Fruit fly (Drosophila melanogaster) whole organism, embryonic: ENCODE measurements around the gene Qsox2.

Source experiments
- Adf1 ChIP-seq: fragments of 200-800 bp; sonication (Bioruptor generic); IDR thresholded peaks from 2 replicates; pipeline ENCODE4 v1.3.6; 2022; ENCODE audit warnings: missing biosample characterization, missing genetic modification characterization
- Antp ChIP-seq: fragments of 200-800 bp; sonication (Bioruptor generic); optimal IDR thresholded peaks from 3 replicates; lab custom pipeline; 2016; ENCODE audit warnings: missing biosample characterization, missing genetic modification characterization
- Bdp1 ChIP-seq: fragments of 200-800 bp; sonication (Bioruptor generic); optimal IDR thresholded peaks from 3 replicates; lab custom pipeline; 2016; ENCODE audit warnings: missing biosample characterization, missing genetic modification characterization
- Bgb ChIP-seq: fragments of 200-800 bp; sonication (Bioruptor generic); IDR thresholded peaks from 2 replicates; pipeline ENCODE4 v1.3.6; 2022; ENCODE audit warnings: missing biosample characterization, missing genetic modification characterization; ENCODE audit not compliant: partially characterized antibody
- CG10431 ChIP-seq: fragments of 200-800 bp; sonication (Bioruptor generic); optimal IDR thresholded peaks from 3 replicates; lab custom pipeline; 2018; ENCODE audit warnings: missing biosample characterization, mild to moderate bottlenecking, missing genetic modification characterization
- CG10462 ChIP-seq: fragments of 200-800 bp; sonication (Bioruptor generic); optimal IDR thresholded peaks from 2 replicates; lab custom pipeline; 2016; ENCODE audit warnings: missing biosample characterization, missing genetic modification characterization
- CG12071 ChIP-seq: fragments of 200-800 bp; sonication (Bioruptor generic); optimal IDR thresholded peaks from 3 replicates; lab custom pipeline; 2018; ENCODE audit warnings: missing biosample characterization, mild to moderate bottlenecking, missing genetic modification characterization
- CG12236 ChIP-seq: fragments of 200-800 bp; sonication (Bioruptor generic); optimal IDR thresholded peaks from 2 replicates; lab custom pipeline; 2016; ENCODE audit warnings: missing biosample characterization, missing genetic modification characterization
- CG12299 ChIP-seq: fragments of 200-800 bp; sonication (Bioruptor generic); optimal IDR thresholded peaks from 2 replicates; lab custom pipeline; 2018; ENCODE audit warnings: missing biosample characterization, mild to moderate bottlenecking, missing genetic modification characterization
- CG1233 ChIP-seq: fragments of 200-800 bp; sonication (Bioruptor generic); optimal IDR thresholded peaks from 4 replicates; lab custom pipeline; 2018; ENCODE audit warnings: missing biosample characterization, mild to moderate bottlenecking, missing genetic modification characterization
- CG13424 ChIP-seq: fragments of 200-800 bp; sonication (Bioruptor generic); optimal IDR thresholded peaks from 2 replicates; lab custom pipeline; 2019; ENCODE audit warnings: missing biosample characterization, mild to moderate bottlenecking, missing genetic modification characterization, moderate library complexity
- CG14667 ChIP-seq: fragments of 200-800 bp; sonication (Bioruptor generic); IDR thresholded peaks from 2 replicates; pipeline ENCODE4 v1.3.6; 2022; ENCODE audit warnings: missing biosample characterization, missing genetic modification characterization
- CG15011 ChIP-seq: fragments of 200-800 bp; sonication (Bioruptor generic); optimal IDR thresholded peaks from 3 replicates; lab custom pipeline; 2018; ENCODE audit warnings: missing biosample characterization, mild to moderate bottlenecking, missing genetic modification characterization
- CG15073 ChIP-seq: fragments of 200-800 bp; sonication (Bioruptor generic); optimal IDR thresholded peaks from 2 replicates; lab custom pipeline; 2016; ENCODE audit warnings: missing biosample characterization, missing genetic modification characterization
- CG15269 ChIP-seq: fragments of 200-800 bp; sonication (Bioruptor generic); optimal IDR thresholded peaks from 2 replicates; lab custom pipeline; 2018; ENCODE audit warnings: missing biosample characterization, mild to moderate bottlenecking, missing genetic modification characterization, moderate library complexity
- CG16813 ChIP-seq: fragments of 200-800 bp; sonication (Bioruptor generic); IDR thresholded peaks from 3 replicates; pipeline ENCODE4 v1.3.6; 2022; ENCODE audit warnings: missing biosample characterization, missing genetic modification characterization; ENCODE audit not compliant: partially characterized antibody
- CG18599 ChIP-seq: fragments of 200-800 bp; sonication (Bioruptor generic); optimal IDR thresholded peaks from 3 replicates; lab custom pipeline; 2017; ENCODE audit warnings: missing biosample characterization, missing genetic modification characterization, mild to moderate bottlenecking, moderate library complexity, missing genetic modification reagents
- CG30431 ChIP-seq: fragments of 200-800 bp; sonication (Bioruptor generic); optimal IDR thresholded peaks from 2 replicates; lab custom pipeline; 2017; ENCODE audit warnings: missing biosample characterization, missing genetic modification characterization
- CG34224 ChIP-seq: fragments of 200-800 bp; sonication (Bioruptor generic); IDR thresholded peaks from 3 replicates; pipeline ENCODE4 v1.3.6; 2022; ENCODE audit warnings: missing biosample characterization, missing genetic modification characterization; ENCODE audit not compliant: partially characterized antibody
- CG4360 ChIP-seq: fragments of 200-800 bp; sonication (Bioruptor generic); IDR thresholded peaks from 2 replicates; pipeline ENCODE4 v1.3.6; 2022; ENCODE audit warnings: missing biosample characterization, missing genetic modification characterization
- CG5245 ChIP-seq: fragments of 200-800 bp; sonication (Bioruptor generic); optimal IDR thresholded peaks from 3 replicates; lab custom pipeline; 2016; ENCODE audit warnings: missing biosample characterization, missing genetic modification characterization
- CG6854 ChIP-seq: fragments of 200-800 bp; sonication (Bioruptor generic); optimal IDR thresholded peaks from 3 replicates; lab custom pipeline; 2017; ENCODE audit warnings: missing biosample characterization, mild to moderate bottlenecking, missing genetic modification characterization
- CG7357 ChIP-seq: fragments of 200-800 bp; sonication (Bioruptor generic); IDR thresholded peaks from 3 replicates; pipeline ENCODE4 v1.3.6; 2022; ENCODE audit warnings: missing biosample characterization, missing genetic modification characterization
- CG7963 ChIP-seq: fragments of 200-800 bp; sonication (Bioruptor generic); IDR thresholded peaks from 3 replicates; pipeline ENCODE4 v1.3.6; 2022; ENCODE audit warnings: missing biosample characterization, missing genetic modification characterization; ENCODE audit not compliant: partially characterized antibody
- CG8089 ChIP-seq: fragments of 200-800 bp; sonication (Bioruptor generic); optimal IDR thresholded peaks from 3 replicates; lab custom pipeline; 2016; ENCODE audit warnings: missing biosample characterization, missing genetic modification characterization
- Dek ChIP-seq: fragments of 200-800 bp; sonication (Bioruptor generic); optimal IDR thresholded peaks from 3 replicates; lab custom pipeline; 2019; ENCODE audit warnings: missing biosample characterization, mild to moderate bottlenecking, missing genetic modification characterization, moderate library complexity
- Dref ChIP-seq: fragments of 200-800 bp; sonication (Bioruptor generic); IDR thresholded peaks from 2 replicates; pipeline ENCODE4 v1.3.6; 2022; ENCODE audit warnings: missing biosample characterization, missing genetic modification characterization
- Mes4 ChIP-seq: fragments of 200-800 bp; sonication (Bioruptor generic); optimal IDR thresholded peaks from 2 replicates; lab custom pipeline; 2016; ENCODE audit warnings: missing biosample characterization, missing genetic modification characterization
- Opbp ChIP-seq: fragments of 200-800 bp; sonication (Bioruptor generic); IDR thresholded peaks from 3 replicates; pipeline ENCODE4 v1.3.6; 2022; ENCODE audit warnings: missing biosample characterization, missing genetic modification characterization; ENCODE audit not compliant: partially characterized antibody
- Spps ChIP-seq: fragments of 200-800 bp; sonication (Bioruptor generic); optimal IDR thresholded peaks from 2 replicates; lab custom pipeline; 2018; ENCODE audit warnings: missing biosample characterization, mild to moderate bottlenecking, missing genetic modification characterization
- Stat92E ChIP-seq, 3 experiments: fragments of >200 bp in 2 of 3; fragments of 200-800 bp in 1 of 3; sonication (Bioruptor generic) in 1 of 3; optimal IDR thresholded peaks; 2 replicates each; lab custom pipeline; 2017 to 2019; ENCODE audit warnings: missing biosample characterization in 3 of 3, missing genetic modification characterization in 3 of 3, mild to moderate bottlenecking in 1 of 3, moderate library complexity in 1 of 3
- ac ChIP-seq: fragments of 200-800 bp; sonication (Bioruptor generic); optimal IDR thresholded peaks from 3 replicates; lab custom pipeline; 2017; ENCODE audit warnings: missing biosample characterization, mild to moderate bottlenecking, missing genetic modification characterization
- cg ChIP-seq: fragments of 200-800 bp; sonication (Bioruptor generic); optimal IDR thresholded peaks from 3 replicates; lab custom pipeline; 2019; ENCODE audit warnings: missing biosample characterization, mild to moderate bottlenecking, missing genetic modification characterization, moderate library complexity
- dpn ChIP-seq, 2 experiments: fragments of 200-800 bp; sonication (Bioruptor generic); optimal IDR thresholded peaks; 3 replicates each; lab custom pipeline; 2016; ENCODE audit warnings: missing biosample characterization in 2 of 2, missing genetic modification characterization in 2 of 2
- fd96Cb ChIP-seq: fragments of 200-800 bp; sonication (Bioruptor generic); optimal IDR thresholded peaks from 2 replicates; lab custom pipeline; 2018; ENCODE audit warnings: missing biosample characterization, mild to moderate bottlenecking, missing genetic modification characterization, moderate library complexity
- gfzf ChIP-seq: fragments of 200-800 bp; sonication (Bioruptor generic); optimal IDR thresholded peaks from 2 replicates; lab custom pipeline; 2016; ENCODE audit warnings: missing biosample characterization, mild to moderate bottlenecking, missing genetic modification characterization, moderate library complexity
- gro ChIP-seq: fragments of 200-800 bp; sonication (Bioruptor generic); optimal IDR thresholded peaks from 2 replicates; lab custom pipeline; 2016; ENCODE audit warnings: missing biosample characterization, missing genetic modification characterization
- gsb-n ChIP-seq: fragments of 200-800 bp; sonication (Bioruptor generic); optimal IDR thresholded peaks from 3 replicates; lab custom pipeline; 2018; ENCODE audit warnings: missing biosample characterization, mild to moderate bottlenecking, missing genetic modification characterization
- hb ChIP-seq: fragments of 200-800 bp; sonication (Bioruptor generic); IDR thresholded peaks from 3 replicates; pipeline ENCODE4 v1.3.6; 2022; ENCODE audit warnings: missing biosample characterization, missing genetic modification characterization; ENCODE audit not compliant: partially characterized antibody
- jing ChIP-seq: fragments of 200-800 bp; sonication (Bioruptor generic); optimal IDR thresholded peaks from 2 replicates; lab custom pipeline; 2018; ENCODE audit warnings: missing biosample characterization, mild to moderate bottlenecking, missing genetic modification characterization
- lab ChIP-seq: fragments of 200-800 bp; sonication (Bioruptor generic); optimal IDR thresholded peaks from 3 replicates; lab custom pipeline; 2017; ENCODE audit warnings: missing biosample characterization, missing genetic modification characterization, mild to moderate bottlenecking, moderate library complexity, missing genetic modification reagents
- lola ChIP-seq, 3 experiments: fragments of >200 bp in 2 of 3; fragments of 200-800 bp in 1 of 3; sonication (Bioruptor generic) in 1 of 3; optimal IDR thresholded peaks; 2 replicates each; lab custom pipeline; 2017 to 2019; ENCODE audit warnings: missing biosample characterization in 3 of 3, missing genetic modification characterization in 3 of 3, mild to moderate bottlenecking in 1 of 3, moderate library complexity in 1 of 3
- pho ChIP-seq: fragments of 200-800 bp; sonication (Bioruptor generic); optimal IDR thresholded peaks from 2 replicates; lab custom pipeline; 2016; ENCODE audit warnings: missing biosample characterization, missing genetic modification characterization
- sc ChIP-seq, 3 experiments: fragments of >200 bp in 2 of 3; fragments of 200-800 bp in 1 of 3; sonication (Bioruptor generic) in 1 of 3; optimal IDR thresholded peaks; 2 replicates in 2 of 3; 3 replicates in 1 of 3; lab custom pipeline; 2017; ENCODE audit warnings: mild to moderate bottlenecking in 1 of 3, missing biosample characterization in 1 of 3, missing genetic modification characterization in 1 of 3, missing genetic modification reagents in 1 of 3
- scrt ChIP-seq: fragments of 200-800 bp; sonication (Bioruptor generic); optimal IDR thresholded peaks from 2 replicates; lab custom pipeline; 2018; ENCODE audit warnings: missing biosample characterization, mild to moderate bottlenecking, missing genetic modification characterization, moderate library complexity
- seq ChIP-seq: fragments of 200-800 bp; sonication (Bioruptor generic); IDR thresholded peaks from 2 replicates; pipeline ENCODE4 v1.3.6; 2022; ENCODE audit warnings: missing biosample characterization, missing genetic modification characterization
- ssp ChIP-seq: fragments of 200-800 bp; sonication (Bioruptor generic); IDR thresholded peaks from 2 replicates; pipeline ENCODE4 v1.3.6; 2022; ENCODE audit warnings: missing biosample characterization, missing genetic modification characterization
- wdn ChIP-seq: fragments of 200-800 bp; sonication (Bioruptor generic); IDR thresholded peaks from 2 replicates; pipeline ENCODE4 v1.3.6; 2022; ENCODE audit warnings: missing biosample characterization, missing genetic modification characterization
- yki ChIP-seq: fragments of >200 bp; optimal IDR thresholded peaks from 3 replicates; lab custom pipeline; 2018
- zfh2 ChIP-seq: fragments of 200-800 bp; sonication (Bioruptor generic); optimal IDR thresholded peaks from 2 replicates; lab custom pipeline; 2016; ENCODE audit warnings: missing biosample characterization, missing genetic modification characterization

The Qsox2 gene

DNA sequence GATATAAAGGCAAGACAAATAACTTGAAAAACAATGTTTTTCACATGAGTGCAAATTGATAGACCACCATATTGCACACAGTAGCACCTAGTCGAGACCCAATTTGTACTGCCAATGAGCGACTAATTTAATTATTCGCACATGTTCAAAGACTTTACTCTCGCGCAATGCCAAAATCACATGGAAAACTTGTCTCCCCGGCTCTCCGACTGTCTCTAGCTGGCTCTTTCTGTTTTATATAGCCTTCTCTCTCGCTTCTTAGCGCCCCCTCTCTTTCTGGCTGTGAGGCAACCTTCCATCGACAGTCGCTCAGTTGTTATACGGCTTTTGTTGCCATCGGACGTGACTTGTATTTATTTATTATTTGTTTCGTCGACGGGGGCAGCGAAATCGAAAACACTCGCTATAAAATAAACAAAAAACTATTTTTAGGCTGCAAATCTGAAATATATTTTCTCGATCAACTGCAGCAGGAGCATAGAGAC is 38.5 kb upstream of the Qsox2 start, which contains the start of gene CG6656 (continued):
- TF ChIP-seq CG6854 (GFP tag; lab: Kevin White, UChicago) (no peak), pho (GFP tag; lab: Kevin White, UChicago) (no peak), CG16813 (GFP tag; lab: Robert Waterston, UW) (no peak), CG10462 (GFP tag; lab: Kevin White, UChicago) (no peak), ssp (GFP tag; lab: Robert Waterston, UW) (no peak), Bgb (GFP tag; lab: Robert Waterston, UW) (peak; percentile 38; the same call in 1 of the 2 replicates), CG14667 (GFP tag; lab: Robert Waterston, UW) (no peak), wdn (GFP tag; lab: Robert Waterston, UW) (no peak), ac (no peak), CG15011 (GFP tag; lab: Kevin White, UChicago) (no peak), Dref (no peak), sc (optimal IDR thresholded peaks at IDR 0.05; lab: Kevin White, UChicago) (no peak), sc (GFP tag; optimal IDR thresholded peaks at IDR 0.05; lab: Kevin White, UChicago) (no peak), seq (no peak), gsb-n (tag; lab: Kevin White, UChicago) (no peak), lab (GFP tag; lab: Kevin White, UChicago) (no peak), dpn (GFP tag; optimal IDR thresholded peaks at IDR 0.05; lab: Kevin White, UChicago) (no peak), scrt (GFP tag; lab: Kevin White, UChicago) (no peak), gfzf (GFP tag; lab: Kevin White, UChicago) (no peak), CG10431 (no peak), Antp (GFP tag; lab: Kevin White, UChicago) (no peak), hb (GFP tag; lab: Robert Waterston, UW) (0 out of 3 replicates have a peak, but pooled peaks have one; percentile 18), CG4360 (GFP tag; lab: Robert Waterston, UW) (no peak), Dek (tag; lab: Kevin White, UChicago) (no peak), gro (GFP tag; lab: Kevin White, UChicago) (no peak), Stat92E (GFP tag; optimal IDR thresholded peaks at IDR 0.05; lab: Kevin White, UChicago) (no peak), lola (GFP tag; optimal IDR thresholded peaks at IDR 0.05; lab: Kevin White, UChicago) (no peak), CG12236 (GFP tag; lab: Kevin White, UChicago) (no peak), Bdp1 (GFP tag; lab: Kevin White, UChicago) (no peak), CG7357 (GFP tag; lab: Robert Waterston, UW) (no peak), CG12299 (tag; lab: Kevin White, UChicago) (no peak), Adf1 (GFP tag; lab: Robert Waterston, UW) (no peak; the same call in 1 of the 2 replicates), CG12071 (GFP tag; lab: Kevin White, UChicago) (no peak), fd96Cb (tag; lab: Kevin White, UChicago) (no peak), yki (lab: Kevin White, UChicago) (no peak), jing (GFP tag; lab: Kevin White, UChicago) (no peak), CG15073 (GFP tag; lab: Kevin White, UChicago) (no peak), CG8089 (GFP tag; lab: Kevin White, UChicago) (no peak), CG5245 (no peak), CG13424 (no peak), Opbp (GFP tag; lab: Robert Waterston, UW) (no peak), Mes4 (GFP tag; lab: Kevin White, UChicago) (no peak), CG18599 (GFP tag; lab: Kevin White, UChicago) (no peak), Spps (tag; lab: Kevin White, UChicago) (no peak), zfh2 (GFP tag; lab: Kevin White, UChicago) (no peak), CG34224 (GFP tag; lab: Robert Waterston, UW) (peak; percentile 25; the same call in 1 of the 3 replicates), CG1233 (GFP tag; lab: Kevin White, UChicago) (no peak), cg (GFP tag; lab: Kevin White, UChicago) (no peak), CG7963 (GFP tag; lab: Robert Waterston, UW) (no peak), CG15269 (tag; lab: Kevin White, UChicago) (no peak), CG30431 (no peak)
